Worm (Caenorhabditis elegans): Measurements from ENCODE around the gene Y57E12AL.2.

Gene Y57E12AL.2

DNA sequence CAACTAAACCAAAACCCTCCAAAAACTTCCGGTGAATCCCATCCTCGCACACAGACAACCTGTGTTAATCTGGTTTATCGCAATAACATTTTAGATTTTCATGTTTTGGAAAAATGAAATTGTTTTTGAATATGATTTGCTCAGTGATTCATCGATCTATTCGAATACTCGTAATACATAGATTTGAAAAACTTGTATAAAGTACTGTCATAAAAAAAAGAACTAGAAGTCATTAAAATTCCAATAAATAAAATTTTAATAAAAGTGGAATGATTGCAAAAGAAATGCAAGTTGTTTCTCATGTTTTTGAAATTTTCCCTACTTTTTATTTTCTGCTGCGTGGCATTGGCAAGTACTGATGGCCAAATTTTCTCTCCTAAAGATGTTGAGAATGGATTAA is 3.3 kb upstream of the Y57E12AL.2 start, which contains the start of gene spig-8 (continued):
- TF ChIP-seq ceh-90 (tag; optimal IDR thresholded peaks at IDR 0.05) (no peak), sup-37 (GFP tag; optimal IDR thresholded peaks at IDR 0.05) (no peak), elt-3 (tag; optimal IDR thresholded peaks at IDR 0.05) (no peak)

DNA sequence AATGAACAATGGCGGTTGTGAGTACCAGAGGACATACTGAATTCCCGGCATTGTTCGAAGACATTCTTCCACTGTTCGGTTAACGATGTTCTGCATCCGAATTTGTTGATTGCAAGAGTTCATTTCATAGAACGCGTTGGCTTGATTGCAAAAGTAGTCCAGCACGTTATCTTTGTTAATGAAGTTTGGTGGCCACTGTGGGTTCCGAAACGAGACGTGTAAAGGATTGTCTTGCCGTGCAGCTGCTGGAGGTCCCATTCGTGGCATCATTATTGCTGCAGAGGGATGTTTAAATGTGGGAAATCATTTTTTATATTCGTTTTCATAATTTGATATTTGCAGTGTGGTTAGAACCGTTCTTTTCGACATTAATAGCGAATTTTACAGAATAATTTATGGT is 1.5 kb downstream of the Y57E12AL.2 start, which contains the start of gene mdt-6:
TSS of gene mdt-6 (minus strand) at position 275 of the 400 bp plus-strand sequence.
- no peak for TF ChIP-seq lin-15B (tag; optimal IDR thresholded peaks at IDR 0.05)
- TF ChIP-seq nhr-12 (tag; optimal IDR thresholded peaks at IDR 0.05): no peak
- no peak for TF ChIP-seq snpc-4 (tag; optimal IDR thresholded peaks at IDR 0.05)
- TF ChIP-seq zip-4 (GFP tag; optimal IDR thresholded peaks at IDR 0.05): no peak
- no peak for TF ChIP-seq C16A3.4 (tag; optimal IDR thresholded peaks at IDR 0.05)
- TF ChIP-seq nhr-85 (tag): peak; percentile 5
- no peak for TF ChIP-seq pax-3 (tag; optimal IDR thresholded peaks at IDR 0.05)

DNA sequence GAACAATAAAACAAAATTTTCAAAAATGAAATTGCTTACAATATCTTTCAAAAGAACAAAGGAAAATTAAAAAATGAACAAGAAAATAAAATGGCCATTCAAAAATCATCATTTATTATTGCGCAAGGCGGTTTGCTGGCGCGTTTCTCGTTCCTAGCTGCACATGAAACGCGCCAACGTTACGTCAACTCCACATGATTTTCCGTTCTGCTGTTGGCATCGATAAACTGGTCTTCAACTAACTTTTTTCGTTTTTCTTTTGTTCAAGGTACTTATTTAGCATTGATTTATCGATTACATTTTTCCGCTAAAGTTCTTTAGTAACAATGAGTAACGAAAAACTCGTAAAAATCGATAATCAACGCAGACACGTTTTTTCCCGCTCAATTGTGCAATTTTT is 2.5 kb downstream of the Y57E12AL.2 start, which contains the start of the genes Y57E12AL.6 and Y57E12AL.1:
TSS of gene Y57E12AL.6 (minus strand) at position 75 of the 400 bp plus-strand sequence.
TSS of gene Y57E12AL.1 (plus strand) at position 135 of the 400 bp plus-strand sequence.
- TF ChIP-seq pax-3 (tag; optimal IDR thresholded peaks at IDR 0.05): no peak
- TF ChIP-seq nhr-71 (tag; optimal IDR thresholded peaks at IDR 0.05): peak; percentile 90
- TF ChIP-seq aly-2 (tag; optimal IDR thresholded peaks at IDR 0.05): peak; percentile 61
- peak; percentile 13 for TF ChIP-seq ceh-8 (GFP tag; optimal IDR thresholded peaks at IDR 0.05)
- TF ChIP-seq xbp-1 (tag; optimal IDR thresholded peaks at IDR 0.05): peak; percentile 87
- TF ChIP-seq sptf-1 (tag; optimal IDR thresholded peaks at IDR 0.05): no peak
- peak; percentile 2 for TF ChIP-seq elt-2 (tag; optimal IDR thresholded peaks at IDR 0.05)
- peak; percentile 73 for TF ChIP-seq dsc-1 (tag; optimal IDR thresholded peaks at IDR 0.05)
- TF ChIP-seq tlp-1 (tag; optimal IDR thresholded peaks at IDR 0.05): no peak
- TF ChIP-seq unc-30 (tag; optimal IDR thresholded peaks at IDR 0.05): no peak
- peak; percentile 46; the same call in 1 of the 2 replicates for TF ChIP-seq mab-9 (GFP tag; IDR thresholded peaks at IDR 0.05)
- TF ChIP-seq snu-23 (GFP tag; optimal IDR thresholded peaks at IDR 0.05): peak; percentile 94
- no peak for TF ChIP-seq nhr-84 (tag; optimal IDR thresholded peaks at IDR 0.05)
- no peak for TF ChIP-seq C34B4.2 (tag; optimal IDR thresholded peaks at IDR 0.05)
- peak in 2 of 6 experiments; percentile 75 to 94 for TF ChIP-seq elt-3 (tag; optimal IDR thresholded peaks at IDR 0.05)
- peak; percentile 47 for TF ChIP-seq unc-86 (tag; optimal IDR thresholded peaks at IDR 0.05)
- no peak for TF ChIP-seq Y116A8C.19 (tag; optimal IDR thresholded peaks at IDR 0.05; ENCODE audit: borderline replicate concordance)
- TF ChIP-seq blmp-1 (tag; optimal IDR thresholded peaks at IDR 0.05): peak; percentile 76
- TF ChIP-seq ceh-63 (GFP tag; optimal IDR thresholded peaks at IDR 0.05): no peak
- no peak for TF ChIP-seq mef-2 (tag; optimal IDR thresholded peaks at IDR 0.05)
- peak; percentile 78 to 88 (median 79) for TF ChIP-seq ceh-82 (tag; optimal IDR thresholded peaks at IDR 0.05)
- TF ChIP-seq nhr-20 (tag; optimal IDR thresholded peaks at IDR 0.05): peak; percentile 93
- TF ChIP-seq hpl-2 (GFP tag; optimal IDR thresholded peaks at IDR 0.05): peak; percentile 16
- peak; percentile 92 for TF ChIP-seq mep-1 (tag; optimal IDR thresholded peaks at IDR 0.05)
- no peak for TF ChIP-seq ceh-88 (GFP tag; IDR thresholded peaks at IDR 0.05)
- peak; percentile 25 for TF ChIP-seq jun-1 (tag; optimal IDR thresholded peaks at IDR 0.05)
- peak; percentile 95 for TF ChIP-seq nhr-85 (tag)
- peak; percentile 89 for TF ChIP-seq rnt-1 (tag; optimal IDR thresholded peaks at IDR 0.05)
- no peak for TF ChIP-seq egl-27 (tag; optimal IDR thresholded peaks at IDR 0.05)
- TF ChIP-seq fkh-4 (tag; optimal IDR thresholded peaks at IDR 0.05; ENCODE audit: borderline replicate concordance): peak; percentile 16
- TF ChIP-seq sup-37 (GFP tag; optimal IDR thresholded peaks at IDR 0.05): peak; percentile 29
- TF ChIP-seq pqm-1 (tag; optimal IDR thresholded peaks at IDR 0.05): no peak
- TF ChIP-seq unc-98 (GFP tag; IDR thresholded peaks at IDR 0.05): no peak
- peak; percentile 66 for TF ChIP-seq lin-15B (tag; optimal IDR thresholded peaks at IDR 0.05)
- peak in 1 of 2 experiments; percentile 91 for TF ChIP-seq mdl-1 (tag; optimal IDR thresholded peaks at IDR 0.05)
- peak; percentile 13 for TF ChIP-seq egl-13 (tag; optimal IDR thresholded peaks at IDR 0.05)
- peak; percentile 22 for TF ChIP-seq nhr-237 (tag; optimal IDR thresholded peaks at IDR 0.05)
- peak; percentile 17 for TF ChIP-seq ama-1 (optimal IDR thresholded peaks at IDR 0.05)
- no peak for TF ChIP-seq zag-1 (tag; optimal IDR thresholded peaks at IDR 0.05)
- peak; percentile 96 for TF ChIP-seq skn-1 (tag; optimal IDR thresholded peaks at IDR 0.05)
- peak; percentile 89 for TF ChIP-seq nhr-90 (tag; optimal IDR thresholded peaks at IDR 0.05; ENCODE audit: poor library complexity)
- no peak for TF ChIP-seq vab-15 (tag; optimal IDR thresholded peaks at IDR 0.05)
- TF ChIP-seq nhr-47 (tag; optimal IDR thresholded peaks at IDR 0.05): peak; percentile 87
- peak; percentile 84 for TF ChIP-seq grh-1 (GFP tag; IDR thresholded peaks at IDR 0.05)

Data from whole organism, L1 larva.